Fruit fly (Drosophila melanogaster) whole organism, prepupa: Measurements from ENCODE around the gene Nrg.

Experiments used
- CG16779 ChIP-seq: fragments of 200-800 bp; sonication (Bioruptor generic); optimal IDR thresholded peaks from 3 replicates; lab custom pipeline; 2017; ENCODE audit warnings: missing biosample characterization, mild to moderate bottlenecking, missing genetic modification characterization
- CG32006 ChIP-seq: fragments of 200-800 bp; sonication (Bioruptor generic); optimal IDR thresholded peaks from 3 replicates; lab custom pipeline; 2017; ENCODE audit warnings: missing biosample characterization, mild to moderate bottlenecking, missing genetic modification characterization
- CG3919 ChIP-seq: fragments of 200-800 bp; sonication (Bioruptor generic); optimal IDR thresholded peaks from 3 replicates; lab custom pipeline; 2016; ENCODE audit warnings: missing biosample characterization, missing genetic modification characterization
- CG6276 ChIP-seq: fragments of 200-800 bp; sonication (Bioruptor generic); optimal IDR thresholded peaks from 2 replicates; lab custom pipeline; 2017; ENCODE audit warnings: missing biosample characterization, mild to moderate bottlenecking, missing genetic modification characterization
- CG6854 ChIP-seq: fragments of 200-800 bp; sonication (Bioruptor generic); optimal IDR thresholded peaks from 2 replicates; lab custom pipeline; 2017; ENCODE audit warnings: missing biosample characterization, mild to moderate bottlenecking, missing genetic modification characterization
- CG8319 ChIP-seq: fragments of 200-800 bp; sonication (Bioruptor generic); optimal IDR thresholded peaks from 3 replicates; lab custom pipeline; 2016; ENCODE audit warnings: missing biosample characterization, missing genetic modification characterization
- Eip75B ChIP-seq: fragments of 200-800 bp; sonication (Bioruptor generic); optimal IDR thresholded peaks from 3 replicates; lab custom pipeline; 2016; ENCODE audit warnings: missing biosample characterization, missing genetic modification characterization
- Gug ChIP-seq: fragments of 200-800 bp; sonication (Bioruptor generic); IDR thresholded peaks from 2 replicates; pipeline ENCODE4 v1.3.6; 2022; ENCODE audit warnings: missing biosample characterization, missing genetic modification characterization
- Lpt ChIP-seq: fragments of 200-800 bp; sonication (Bioruptor generic); optimal IDR thresholded peaks from 3 replicates; lab custom pipeline; 2016; ENCODE audit warnings: missing biosample characterization, missing genetic modification characterization
- Sox102F ChIP-seq: fragments of 200-800 bp; sonication (Bioruptor generic); optimal IDR thresholded peaks from 2 replicates; lab custom pipeline; 2016; ENCODE audit warnings: missing biosample characterization, mild to moderate bottlenecking, missing genetic modification characterization
- lz ChIP-seq: fragments of 200-800 bp; sonication (Bioruptor generic); optimal IDR thresholded peaks from 3 replicates; lab custom pipeline; 2016; ENCODE audit warnings: missing biosample characterization, missing genetic modification characterization
- net ChIP-seq: fragments of 200-800 bp; sonication (Bioruptor generic); optimal IDR thresholded peaks from 3 replicates; lab custom pipeline; 2016; ENCODE audit warnings: missing biosample characterization, missing genetic modification characterization

- TF ChIP-seq Eip75B (GFP tag; lab: Kevin White, UChicago) (no peak), Sox102F (no peak), lz (GFP tag; lab: Kevin White, UChicago) (no peak), CG32006 (GFP tag; lab: Kevin White, UChicago) (no peak), CG6276 (GFP tag; lab: Kevin White, UChicago) (no peak), CG6854 (GFP tag; lab: Kevin White, UChicago) (no peak), Gug (GFP tag; lab: Robert Waterston, UW) (no peak), CG16779 (tag; lab: Kevin White, UChicago) (no peak), net (GFP tag; lab: Kevin White, UChicago) (no peak), CG8319 (GFP tag; lab: Kevin White, UChicago) (no peak), Lpt (GFP tag; lab: Kevin White, UChicago) (no peak), CG3919 (GFP tag; lab: Kevin White, UChicago) (no peak)
Observed at dm6 chrX:8593159-8593476, 75.9 kb downstream of the Nrg start.
